Worm (Caenorhabditis elegans) whole organism, L3 larva: ENCODE data around the gene C39D10.7.

ENCODE experiments used
- ama-1 ChIP-seq: fragments of 150-350 bp; optimal IDR thresholded peaks from 2 replicates; lab custom pipeline; 2018
- ceh-82 ChIP-seq: fragments of 150-350 bp; optimal IDR thresholded peaks from 2 replicates; lab custom pipeline; 2014; ENCODE audit warnings: missing biosample characterization, missing genetic modification characterization
- egl-5 ChIP-seq: fragments of 150-350 bp; optimal IDR thresholded peaks from 2 replicates; lab custom pipeline; 2017; ENCODE audit warnings: missing biosample characterization, missing genetic modification reagents, missing genetic modification characterization, inconsistent platforms
- jun-1 ChIP-seq: fragments of 150-350 bp; optimal IDR thresholded peaks from 2 replicates; lab custom pipeline; 2014; ENCODE audit warnings: missing biosample characterization, missing genetic modification reagents, missing genetic modification characterization
- nhr-12 ChIP-seq: fragments of 150-350 bp; optimal IDR thresholded peaks from 2 replicates; lab custom pipeline; 2014; ENCODE audit warnings: missing biosample characterization, missing genetic modification characterization
- nhr-23 ChIP-seq: fragments of 150-350 bp; optimal IDR thresholded peaks from 2 replicates; lab custom pipeline; 2014; ENCODE audit warnings: missing biosample characterization, missing genetic modification reagents, missing genetic modification characterization
- nhr-77 ChIP-seq: fragments of 150-350 bp; optimal IDR thresholded peaks from 2 replicates; lab custom pipeline; 2014; ENCODE audit warnings: missing biosample characterization, missing genetic modification characterization
- pqm-1 ChIP-seq: fragments of 150-350 bp; optimal IDR thresholded peaks from 2 replicates; lab custom pipeline; 2017; ENCODE audit warnings: missing biosample characterization, missing genetic modification characterization, inconsistent platforms
- sea-2 ChIP-seq: fragments of 150-350 bp; sonication (generic microtip); optimal IDR thresholded peaks from 4 replicates; lab custom pipeline; 2014; ENCODE audit warnings: missing biosample characterization, missing genetic modification reagents, missing genetic modification characterization
- snpc-4 ChIP-seq: fragments of 150-350 bp; optimal IDR thresholded peaks from 2 replicates; lab custom pipeline; 2014; ENCODE audit warnings: missing biosample characterization, missing genetic modification characterization
- unc-39 ChIP-seq: sonication (generic microtip); optimal IDR thresholded peaks from 4 replicates; lab custom pipeline; 2017; ENCODE audit warnings: missing biosample characterization, missing genetic modification characterization
- unc-62 ChIP-seq: fragments of 150-350 bp; sonication (generic microtip); optimal IDR thresholded peaks from 4 replicates; lab custom pipeline; 2014; ENCODE audit warnings: missing biosample characterization, missing genetic modification reagents, missing genetic modification characterization
- ztf-11 ChIP-seq: fragments of 150-350 bp; optimal IDR thresholded peaks from 2 replicates; lab custom pipeline; 2014; ENCODE audit warnings: missing biosample characterization, missing genetic modification characterization

DNA sequence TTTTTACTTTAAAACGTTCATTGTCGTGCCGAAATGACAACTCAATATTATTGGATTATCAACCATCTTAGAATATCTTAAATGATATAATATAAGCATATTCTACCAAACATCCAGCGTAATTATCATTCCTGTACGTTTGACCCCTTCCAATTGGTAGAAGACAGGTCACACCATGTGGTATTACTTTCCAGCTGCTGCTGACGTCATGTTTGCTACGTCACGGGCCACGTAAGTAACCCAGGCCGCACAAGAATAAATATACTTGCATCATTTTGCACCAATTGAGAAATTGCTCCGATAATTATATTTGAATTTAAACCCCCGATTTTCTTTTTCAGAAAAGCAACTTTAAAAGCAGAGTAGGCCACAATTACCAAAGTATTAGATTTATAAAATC lies 1.9 kb upstream of the C39D10.7 start:
- no peak for TF ChIP-seq pqm-1
- no peak for TF ChIP-seq nhr-77 (tag; lab: Kevin White, UChicago)
- no peak for TF ChIP-seq sea-2 (GFP tag; lab: Kevin White, UChicago)
- TF ChIP-seq unc-62 (GFP tag; lab: Kevin White, UChicago), result no peak
- no peak for TF ChIP-seq snpc-4
- TF ChIP-seq ceh-82 (tag; lab: Kevin White, UChicago), result no peak
- TF ChIP-seq unc-39, result no peak
- TF ChIP-seq nhr-12, result no peak
- no peak for TF ChIP-seq ama-1 (lab: Kevin White, UChicago)
- TF ChIP-seq ztf-11 (tag; lab: Kevin White, UChicago), result no peak
- TF ChIP-seq jun-1 (tag; lab: Kevin White, UChicago), result no peak
- TF ChIP-seq nhr-23, result no peak
- TF ChIP-seq egl-5 (tag; lab: Kevin White, UChicago), result no peak
